Fruit fly (Drosophila melanogaster) whole organism: Measurements from ENCODE around the gene CG17681.

Experiments used
- CG8478 ChIP-seq: fragments of >200 bp; optimal IDR thresholded peaks from 2 replicates; lab custom pipeline; 2018; ENCODE audit warnings: inconsistent platforms
- Dll ChIP-seq: fragments of >200 bp; optimal IDR thresholded peaks from 2 replicates; lab custom pipeline; 2017
- EcR ChIP-seq, 2 experiments: fragments of >200 bp; optimal IDR thresholded peaks; 2 replicates each; lab custom pipeline; 2017; ENCODE audit warnings: missing biosample characterization in 2 of 2, missing genetic modification characterization in 2 of 2, missing genetic modification reagents in 2 of 2
- pan ChIP-seq: fragments of >200 bp; optimal IDR thresholded peaks from 2 replicates; lab custom pipeline; 2017
- psq ChIP-seq: fragments of >200 bp; optimal IDR thresholded peaks from 2 replicates; lab custom pipeline; 2017
- usp ChIP-seq: fragments of >200 bp; optimal IDR thresholded peaks from 2 replicates; lab custom pipeline; 2017; ENCODE audit warnings: missing biosample characterization, missing genetic modification characterization, mixed read lengths

Gene CG17681

DNA sequence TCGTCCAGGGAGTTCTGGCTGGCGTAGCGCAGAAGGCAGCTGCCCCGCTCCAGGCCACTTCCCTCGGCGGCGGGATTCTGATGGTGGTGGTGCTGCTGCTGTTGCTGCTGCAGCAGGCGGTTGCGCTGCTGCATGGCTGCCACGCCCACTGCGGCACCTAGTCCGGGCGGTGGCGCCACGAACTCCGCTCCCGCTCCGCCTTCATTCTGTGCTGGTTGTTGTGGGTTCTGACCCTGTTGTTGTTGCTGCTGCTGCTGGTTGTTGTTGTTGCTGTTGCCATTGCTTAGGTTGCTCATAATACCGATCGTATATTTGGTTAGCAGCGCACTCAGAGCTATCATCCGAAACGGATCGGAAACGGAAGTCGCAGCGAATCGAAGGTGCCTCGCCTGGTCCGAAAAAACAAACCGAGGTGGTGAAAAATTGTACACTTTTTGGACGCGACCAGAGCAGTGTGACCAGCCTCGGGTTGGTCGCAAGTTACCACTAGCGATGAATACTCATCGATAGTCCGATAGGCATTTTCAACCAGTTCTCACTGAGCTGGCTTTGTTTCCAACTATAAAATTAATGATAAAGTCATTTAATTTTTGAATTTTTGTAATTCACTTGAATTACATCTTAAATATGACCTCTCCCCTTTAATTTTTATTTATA is 15.2 kb upstream of the CG17681 start, which contains the start of gene kel:
Gene kel (minus strand): TSS at position 493 of the 657 bp plus-strand sequence.
- no peak for TF ChIP-seq EcR (GFP tag; optimal IDR thresholded peaks at IDR 0.05; lab: Kevin White, UChicago)
- no peak for TF ChIP-seq Dll (lab: Kevin White, UChicago)
- no peak for TF ChIP-seq psq (lab: Kevin White, UChicago)
- no peak for TF ChIP-seq pan
- no peak for TF ChIP-seq usp (GFP tag; lab: Kevin White, UChicago)

dm6 chr2L:18140544-18140943 is 12.4 kb upstream of the CG17681 start:
- TF ChIP-seq usp (GFP tag; lab: Kevin White, UChicago) (no peak), Dll (lab: Kevin White, UChicago) (no peak), pan (no peak), CG8478 (lab: Kevin White, UChicago) (no peak), psq (lab: Kevin White, UChicago) (no peak), EcR (GFP tag; optimal IDR thresholded peaks at IDR 0.05; lab: Kevin White, UChicago) (no peak)

DNA sequence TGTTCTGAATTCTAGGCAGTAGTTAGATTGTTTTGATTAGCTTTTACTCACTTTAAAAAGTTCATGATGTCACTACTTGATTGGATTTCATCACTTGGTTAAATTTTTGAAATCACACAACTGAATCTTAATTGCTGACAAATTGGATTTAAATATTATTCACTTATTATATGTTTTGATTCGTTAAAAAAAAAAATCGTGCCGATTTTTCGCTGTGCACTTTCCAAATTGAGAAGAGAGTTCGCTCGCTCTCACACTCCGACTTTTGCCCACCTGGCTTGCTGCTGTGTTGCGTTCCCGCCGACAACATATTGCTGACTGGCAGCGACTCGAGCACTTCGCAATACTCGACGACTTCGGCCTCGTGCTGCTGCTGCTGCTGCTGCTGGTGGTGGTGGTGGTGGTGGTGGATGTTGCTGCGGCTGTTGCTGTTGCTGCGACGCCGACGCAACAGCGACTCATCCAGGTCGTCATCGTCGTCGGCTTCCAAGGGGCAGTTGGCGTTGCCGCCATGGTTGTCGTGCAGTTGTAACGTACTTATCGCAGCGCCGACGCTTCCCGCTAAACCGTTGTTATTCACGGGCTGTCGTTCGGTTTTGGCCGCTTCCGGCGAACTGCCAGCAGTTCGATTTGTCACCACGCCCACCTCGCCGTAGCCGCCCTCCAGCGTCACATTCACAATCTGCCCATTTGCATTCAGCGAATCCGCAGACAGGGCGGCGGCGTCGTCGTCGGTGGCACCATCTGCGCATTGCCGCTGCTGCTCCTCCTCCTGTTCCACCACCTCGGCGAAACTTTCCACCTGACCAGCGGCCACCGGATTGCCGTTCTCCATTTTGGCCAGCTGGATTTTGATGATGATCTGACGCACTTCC is 11.2 kb upstream of the CG17681 start:
- TF ChIP-seq usp (GFP tag; lab: Kevin White, UChicago) (no peak), pan (no peak), EcR (GFP tag; optimal IDR thresholded peaks at IDR 0.05; lab: Kevin White, UChicago) (no peak), CG8478 (lab: Kevin White, UChicago) (no peak)

DNA sequence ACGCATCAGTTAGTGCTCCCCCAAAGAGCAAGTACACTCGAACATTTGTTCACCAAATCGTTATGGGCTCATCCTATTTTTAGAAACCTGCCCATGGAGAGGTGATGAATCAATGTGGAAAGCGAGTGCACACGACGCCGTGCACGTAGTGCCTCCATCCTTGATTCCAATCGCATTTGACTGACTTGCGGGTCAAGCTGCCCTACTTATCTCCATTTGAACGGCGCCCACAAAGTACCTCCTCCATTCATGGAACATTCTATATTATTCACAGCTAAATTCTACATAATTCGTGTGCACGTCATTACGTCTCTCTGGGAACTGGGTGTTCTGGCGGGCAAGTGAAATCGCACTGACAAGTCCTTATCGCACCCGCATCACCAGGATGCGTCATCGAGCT is 9.7 kb upstream of the CG17681 start:
- no peak for TF ChIP-seq Dll (lab: Kevin White, UChicago)
- no peak for TF ChIP-seq pan
- TF ChIP-seq usp (GFP tag; lab: Kevin White, UChicago), result no peak
- no peak for TF ChIP-seq CG8478 (lab: Kevin White, UChicago)
- TF ChIP-seq EcR (GFP tag; optimal IDR thresholded peaks at IDR 0.05; lab: Kevin White, UChicago), result no peak
- TF ChIP-seq psq (lab: Kevin White, UChicago), result no peak

dm6 chr2L:18144268-18144834 is 8.6 kb upstream of the CG17681 start:
- TF ChIP-seq Dll (lab: Kevin White, UChicago) (no peak), usp (GFP tag; lab: Kevin White, UChicago) (no peak), EcR (GFP tag; optimal IDR thresholded peaks at IDR 0.05; lab: Kevin White, UChicago) (no peak), pan (no peak), CG8478 (lab: Kevin White, UChicago) (no peak), psq (lab: Kevin White, UChicago) (no peak)

DNA sequence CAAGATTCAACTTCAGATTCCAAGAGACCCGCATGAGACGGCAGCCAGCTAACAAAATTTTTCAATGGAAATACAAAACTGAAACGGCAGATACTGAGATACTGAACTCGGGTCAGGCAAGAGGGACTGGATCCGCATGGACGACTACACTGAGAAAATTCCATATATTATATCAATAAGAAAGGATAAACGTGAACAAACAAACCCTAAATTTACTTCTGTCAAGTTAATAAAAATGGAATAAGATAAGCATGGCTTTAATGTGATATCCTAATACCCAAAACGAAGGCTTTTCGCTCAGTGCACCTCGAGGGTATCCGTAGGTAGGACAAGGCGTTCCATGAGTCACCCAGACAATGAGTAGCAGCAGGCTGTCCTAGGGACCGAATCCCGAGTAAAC is 7.7 kb upstream of the CG17681 start:
- no peak for TF ChIP-seq psq (lab: Kevin White, UChicago)
- no peak for TF ChIP-seq EcR (GFP tag; optimal IDR thresholded peaks at IDR 0.05; lab: Kevin White, UChicago)
- no peak for TF ChIP-seq CG8478 (lab: Kevin White, UChicago)
- TF ChIP-seq Dll (lab: Kevin White, UChicago), result no peak
- TF ChIP-seq pan, result no peak
- no peak for TF ChIP-seq usp (GFP tag; lab: Kevin White, UChicago)

- TF ChIP-seq usp (GFP tag; lab: Kevin White, UChicago), result no peak
- no peak for TF ChIP-seq EcR (GFP tag; optimal IDR thresholded peaks at IDR 0.05; lab: Kevin White, UChicago)
- TF ChIP-seq CG8478 (lab: Kevin White, UChicago), result no peak
- no peak for TF ChIP-seq Dll (lab: Kevin White, UChicago)
- TF ChIP-seq psq (lab: Kevin White, UChicago), result no peak
- no peak for TF ChIP-seq pan
These were observed 7.1 kb upstream of the CG17681 start for dm6 chr2L:18145826-18146225.

- TF ChIP-seq pan, result no peak
- no peak for TF ChIP-seq Dll (lab: Kevin White, UChicago)
- TF ChIP-seq usp (GFP tag; lab: Kevin White, UChicago), result no peak
- no peak for TF ChIP-seq CG8478 (lab: Kevin White, UChicago)
- TF ChIP-seq EcR (GFP tag; optimal IDR thresholded peaks at IDR 0.05; lab: Kevin White, UChicago), result no peak
- TF ChIP-seq psq (lab: Kevin White, UChicago), result no peak
These were observed 6.3 kb upstream of the CG17681 start for dm6 chr2L:18146618-18147099.

DNA sequence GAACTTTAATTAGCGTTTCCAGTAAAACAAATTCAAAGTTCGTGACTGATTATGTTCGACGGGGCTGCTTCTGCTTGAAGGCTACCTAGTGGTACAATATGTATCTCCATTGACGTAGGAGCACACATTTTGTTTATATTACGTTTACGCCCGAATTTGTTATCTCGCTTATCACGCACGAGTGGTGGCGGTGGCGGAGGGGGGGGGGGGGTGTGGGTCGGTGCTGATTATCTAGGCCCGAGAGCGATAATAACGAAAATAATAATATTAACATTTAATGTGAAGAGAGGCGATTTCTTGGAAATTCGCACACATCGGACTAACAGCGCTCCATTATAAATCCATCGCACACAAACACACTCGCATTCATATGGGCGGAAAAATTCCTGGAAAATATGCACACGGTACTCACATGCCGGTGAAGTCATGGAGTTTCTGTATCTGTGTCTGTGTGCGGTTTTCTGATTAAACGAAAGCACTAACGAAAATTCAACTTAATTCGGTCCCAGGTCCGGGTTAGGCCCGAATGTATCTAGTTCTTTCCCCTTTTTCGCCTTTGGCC is 5.3 kb upstream of the CG17681 start:
- TF ChIP-seq CG8478 (lab: Kevin White, UChicago) (no peak), psq (lab: Kevin White, UChicago) (no peak), EcR (GFP tag; optimal IDR thresholded peaks at IDR 0.05; lab: Kevin White, UChicago) (no peak), pan (no peak), Dll (lab: Kevin White, UChicago) (no peak)

DNA sequence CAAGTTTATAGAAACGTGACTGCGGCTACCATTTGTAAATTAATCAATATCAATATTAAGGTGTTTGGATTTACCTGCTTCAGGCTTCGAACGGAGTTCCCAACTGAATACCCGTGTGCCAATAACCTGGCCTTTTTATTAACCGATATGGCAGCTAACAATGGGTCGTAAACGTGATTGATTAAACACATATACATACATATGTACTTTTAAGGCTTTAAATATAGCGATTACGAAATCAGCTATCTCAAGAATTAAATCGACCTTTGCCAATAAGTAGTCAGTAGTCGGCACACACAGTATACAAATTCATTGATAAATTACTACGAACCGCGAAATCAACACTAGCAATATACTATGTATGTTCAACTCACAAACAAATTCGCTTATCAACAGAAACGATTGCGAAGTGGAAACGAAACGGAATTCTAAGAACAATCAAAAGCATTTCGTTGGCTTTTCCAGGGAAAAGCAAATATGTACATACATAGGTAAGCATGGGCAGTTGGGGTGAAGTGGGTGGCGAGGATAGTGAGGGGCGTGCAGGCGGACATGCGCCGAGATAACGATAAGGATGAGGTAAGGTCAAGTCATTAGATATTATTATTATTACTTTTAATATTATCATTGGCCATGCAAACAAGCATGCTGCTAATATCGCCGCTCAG is 4.2 kb upstream of the CG17681 start:
- TF ChIP-seq Dll (lab: Kevin White, UChicago), result no peak
- TF ChIP-seq usp (GFP tag; lab: Kevin White, UChicago), result no peak
- no peak for TF ChIP-seq CG8478 (lab: Kevin White, UChicago)
- no peak for TF ChIP-seq psq (lab: Kevin White, UChicago)
- no peak for TF ChIP-seq EcR (GFP tag; optimal IDR thresholded peaks at IDR 0.05; lab: Kevin White, UChicago)
- TF ChIP-seq pan, result no peak
